Worm (Caenorhabditis elegans) whole organism, early embryonic: ENCODE data around the gene W06D12.6.
A peak's percentile ranks its signal among the peaks of the same experiment; 100 is the strongest.

ENCODE experiments used
- B0310.2 ChIP-seq: sonication (generic microtip); optimal IDR thresholded peaks from 2 replicates; lab custom pipeline; 2016; ENCODE audit warnings: mild to moderate bottlenecking, missing genetic modification characterization, missing compliant biosample characterization
- F13C5.2 ChIP-seq: sonication (generic microtip); optimal IDR thresholded peaks from 2 replicates; lab custom pipeline; 2017; ENCODE audit warnings: mild to moderate bottlenecking, missing genetic modification characterization, inconsistent platforms, missing compliant biosample characterization
- aly-1 ChIP-seq: sonication (generic microtip); optimal IDR thresholded peaks from 2 replicates; lab custom pipeline; 2016; ENCODE audit warnings: missing genetic modification characterization, missing compliant biosample characterization
- ama-1 ChIP-seq: fragments of 150-350 bp; optimal IDR thresholded peaks from 2 replicates; lab custom pipeline; 2014
- ceh-13 ChIP-seq: fragments of 200-800 bp; sonication (Bioruptor generic); optimal IDR thresholded peaks from 2 replicates; lab custom pipeline; 2018; ENCODE audit warnings: mild to moderate bottlenecking, missing genetic modification characterization, missing compliant biosample characterization
- ceh-36 ChIP-seq: sonication (generic microtip); optimal IDR thresholded peaks from 2 replicates; lab custom pipeline; 2016; ENCODE audit warnings: missing genetic modification characterization, inconsistent platforms, missing compliant biosample characterization
- ets-7 ChIP-seq: sonication (generic microtip); optimal IDR thresholded peaks from 2 replicates; lab custom pipeline; 2016; ENCODE audit warnings: missing genotype, missing genetic modification characterization, missing compliant biosample characterization
- flt-1 ChIP-seq: fragments of 200-800 bp; sonication (Bioruptor generic); IDR thresholded peaks from 2 replicates; pipeline ENCODE4 v1.3.6; 2022; ENCODE audit warnings: missing genetic modification characterization, missing compliant biosample characterization
- hmbx-1 ChIP-seq: sonication (generic microtip); optimal IDR thresholded peaks from 2 replicates; lab custom pipeline; 2016; ENCODE audit warnings: mild to moderate bottlenecking, missing genetic modification characterization, missing compliant biosample characterization
- hmg-4 ChIP-seq: fragments of 200-800 bp; sonication (Bioruptor generic); optimal IDR thresholded peaks from 2 replicates; lab custom pipeline; 2018; ENCODE audit warnings: mild to moderate bottlenecking, missing genetic modification characterization, missing compliant biosample characterization
- hnd-1 ChIP-seq: sonication (generic microtip); optimal IDR thresholded peaks from 2 replicates; lab custom pipeline; 2016; ENCODE audit warnings: missing genetic modification characterization, missing compliant biosample characterization
- pes-1 ChIP-seq: fragments of 200-800 bp; sonication (Bioruptor generic); IDR thresholded peaks from 2 replicates; pipeline ENCODE4 v1.3.6; 2022; ENCODE audit warnings: missing genetic modification reagents, missing genetic modification characterization, missing compliant biosample characterization
- scrt-1 ChIP-seq: fragments of 200-800 bp; sonication (Bioruptor generic); IDR thresholded peaks from 2 replicates; pipeline ENCODE4 v1.3.6; 2022; ENCODE audit warnings: missing genetic modification characterization, missing compliant biosample characterization
- sea-1 ChIP-seq: fragments of 200-800 bp; sonication (Bioruptor generic); conservative IDR thresholded peaks from 2 replicates; pipeline ENCODE4 v1.3.6; 2022; ENCODE audit warnings: missing genetic modification characterization, missing compliant biosample characterization
- tbx-11 ChIP-seq: fragments of 200-800 bp; sonication (Bioruptor generic); IDR thresholded peaks from 2 replicates; pipeline ENCODE4 v1.3.6; 2022; ENCODE audit warnings: missing genetic modification characterization, missing compliant biosample characterization
- tbx-37 ChIP-seq: fragments of 200-800 bp; sonication (Bioruptor generic); conservative IDR thresholded peaks from 2 replicates; pipeline ENCODE4 v1.3.6; 2022; ENCODE audit warnings: missing genetic modification reagents, missing genetic modification characterization, missing compliant biosample characterization
- tra-4 ChIP-seq: sonication (generic microtip); optimal IDR thresholded peaks from 2 replicates; lab custom pipeline; 2017; ENCODE audit warnings: missing genetic modification characterization, missing compliant biosample characterization

W06D12.6 gene

DNA sequence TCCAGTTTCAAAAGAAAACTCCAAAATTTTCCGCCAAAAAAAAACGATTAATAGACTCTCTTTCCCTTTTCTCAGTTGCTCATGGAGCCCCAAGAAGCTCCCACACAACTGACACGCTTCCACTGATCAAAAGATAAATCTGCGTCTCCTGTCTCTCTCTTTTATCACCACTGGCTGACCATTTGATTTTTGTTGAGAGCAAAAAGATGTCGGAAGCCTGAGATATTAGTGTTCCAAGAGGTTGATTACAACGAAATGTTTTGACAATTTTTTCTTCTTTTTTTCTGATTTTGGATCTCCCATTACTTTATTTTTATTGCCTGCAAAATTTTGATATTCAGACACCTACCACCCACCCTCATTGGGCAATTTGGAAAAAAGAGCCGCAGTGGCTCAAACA lies 26.6 kb downstream of the W06D12.6 start, which contains the start of gene twk-42:
Gene twk-42 (minus strand): TSS at position 101 of the 400 bp plus-strand sequence.
- TF ChIP-seq hnd-1 (tag; lab: Kevin White, UChicago), result no peak
- no peak for TF ChIP-seq ets-7 (tag; lab: Kevin White, UChicago)

DNA sequence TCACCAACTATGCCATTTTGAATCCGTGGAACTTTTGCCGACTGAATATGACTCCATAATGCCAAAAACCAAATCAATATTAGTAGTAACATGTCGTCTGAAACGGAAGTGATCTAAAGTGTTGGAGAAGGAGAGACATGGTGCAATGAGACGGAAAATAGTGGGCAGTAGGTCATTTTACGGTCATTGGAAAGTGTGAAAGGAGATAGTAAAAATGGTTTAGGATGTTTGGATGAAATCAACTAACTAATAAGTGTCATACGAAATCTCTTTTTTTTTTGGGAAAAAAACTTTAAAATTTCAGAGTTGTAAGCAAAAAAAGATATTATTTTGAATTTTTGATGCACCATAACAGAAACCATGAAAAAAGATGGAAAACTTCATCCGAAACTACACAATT lies 33.9 kb downstream of the W06D12.6 start, which contains the start of gene cutl-4:
Gene cutl-4 (minus strand): TSS at position 101 of the 400 bp plus-strand sequence.
- no peak for TF ChIP-seq ets-7 (tag; lab: Kevin White, UChicago)
- no peak for TF ChIP-seq hnd-1 (tag; lab: Kevin White, UChicago)
- TF ChIP-seq flt-1, result no peak
- TF ChIP-seq scrt-1 (GFP tag; lab: Robert Waterston, UW), result no peak
- no peak for TF ChIP-seq F13C5.2 (tag; lab: Kevin White, UChicago)

DNA sequence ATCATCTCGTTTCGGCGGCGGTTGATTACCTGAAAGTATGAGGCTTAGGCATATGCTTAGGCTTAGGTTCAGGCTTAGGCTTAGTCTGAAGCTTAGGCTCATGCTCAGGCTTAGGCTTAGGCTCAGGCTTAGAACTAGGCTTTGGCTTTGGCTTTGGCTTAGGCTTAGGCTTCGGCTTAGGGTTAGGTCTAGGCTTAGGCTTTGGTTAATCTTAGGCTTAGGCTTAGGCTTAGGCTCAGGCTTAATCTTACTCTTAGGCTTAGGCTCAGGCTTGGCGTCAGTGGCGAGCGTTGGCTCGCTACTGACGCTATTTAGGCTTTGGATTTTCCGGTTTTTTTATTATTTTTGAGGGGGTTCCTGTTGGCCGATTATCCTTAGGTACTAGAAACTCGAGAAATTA lies 37.9 kb downstream of the W06D12.6 start:
- no peak for TF ChIP-seq ama-1 (lab: Kevin White, UChicago)
- peak; percentile 71 for TF ChIP-seq ceh-36 (tag; lab: Kevin White, UChicago)

DNA sequence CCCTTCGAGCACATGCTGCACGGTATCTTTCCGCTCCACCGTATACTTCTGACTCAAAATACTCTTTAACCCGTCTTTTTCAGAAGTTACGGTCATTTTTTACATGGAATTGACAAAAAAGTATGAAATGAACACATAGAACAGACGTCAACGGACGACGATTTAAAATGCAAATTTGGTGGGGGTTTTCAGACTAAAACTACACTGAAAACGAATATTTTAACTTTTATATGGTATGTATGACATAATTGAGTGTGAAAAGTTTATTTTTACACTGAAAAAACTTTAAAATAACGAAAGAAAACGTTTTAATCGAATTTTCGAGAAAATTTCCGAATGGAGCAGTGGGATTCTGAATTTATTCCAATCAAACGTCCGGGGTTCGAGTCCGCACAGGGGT lies 41.0 kb downstream of the W06D12.6 start, which contains the start of gene twk-36:
Gene twk-36 (minus strand): TSS at position 101 of the 400 bp plus-strand sequence.
- TF ChIP-seq ama-1 (lab: Kevin White, UChicago) (no peak), scrt-1 (GFP tag; lab: Robert Waterston, UW) (no peak), tra-4 (tag; lab: Kevin White, UChicago) (no peak), ceh-36 (tag; lab: Kevin White, UChicago) (no peak), hmg-4 (GFP tag; lab: Kevin White, UChicago) (no peak), F13C5.2 (tag; lab: Kevin White, UChicago) (no peak), flt-1 (no peak), aly-1 (tag; lab: Kevin White, UChicago) (no peak), hmbx-1 (no peak), hnd-1 (tag; lab: Kevin White, UChicago) (no peak), pes-1 (no peak), ceh-13 (GFP tag; lab: Kevin White, UChicago) (no peak), tbx-11 (no peak), B0310.2 (tag; lab: Kevin White, UChicago) (no peak), sea-1 (GFP tag; lab: Robert Waterston, UW) (no peak), tbx-37 (GFP tag; lab: Robert Waterston, UW) (no peak), ets-7 (tag; lab: Kevin White, UChicago) (no peak)

DNA sequence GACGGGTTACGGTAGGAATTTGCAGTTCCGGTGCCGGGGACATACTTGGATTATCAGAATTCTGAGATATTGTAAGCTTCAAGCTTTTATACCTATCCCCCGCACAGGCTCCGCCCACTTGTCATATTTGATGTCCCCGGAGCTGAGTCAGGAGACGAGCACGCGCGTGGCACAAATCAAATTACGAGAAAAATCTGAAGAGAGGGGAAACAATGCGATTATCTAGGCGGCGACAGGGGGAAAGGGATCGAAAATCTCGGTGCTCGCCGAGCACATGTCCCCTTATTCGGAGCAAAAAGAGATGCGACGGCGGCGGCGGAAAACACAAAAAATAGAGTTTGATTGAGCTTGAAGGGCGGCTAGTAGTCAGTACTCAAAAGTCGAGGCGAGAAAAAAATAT lies 43.3 kb downstream of the W06D12.6 start, which contains the start of gene R12G8.1:
Gene R12G8.1 (minus strand): TSS at position 63 of the 400 bp plus-strand sequence.
- TF ChIP-seq hmg-4 (GFP tag; lab: Kevin White, UChicago) (no peak), ama-1 (lab: Kevin White, UChicago) (no peak), hmbx-1 (no peak)

DNA sequence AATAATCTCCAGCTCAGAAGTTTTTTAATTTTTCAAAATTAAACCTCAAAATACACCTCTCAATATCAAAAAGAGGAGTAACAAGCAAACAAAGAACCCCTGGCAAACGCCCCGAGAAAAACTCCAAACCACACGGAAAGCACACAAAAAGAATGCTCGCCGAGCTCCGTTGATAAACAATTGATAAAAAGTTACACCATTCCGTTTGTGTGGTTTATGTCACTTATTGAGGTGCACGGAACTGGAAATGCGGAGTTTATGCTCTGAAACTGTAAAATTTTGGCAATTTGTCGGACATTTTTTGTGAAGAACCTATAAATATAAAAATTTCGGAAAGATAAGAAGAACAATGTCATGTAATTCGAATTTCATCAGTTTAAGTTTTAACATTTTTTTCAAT lies 46.4 kb downstream of the W06D12.6 start:
- no peak for TF ChIP-seq scrt-1 (GFP tag; lab: Robert Waterston, UW)
- TF ChIP-seq pes-1, result no peak
- no peak for TF ChIP-seq ets-7 (tag; lab: Kevin White, UChicago)
- no peak for TF ChIP-seq hnd-1 (tag; lab: Kevin White, UChicago)
- TF ChIP-seq sea-1 (GFP tag; lab: Robert Waterston, UW), result no peak
- TF ChIP-seq hmbx-1, result no peak

DNA sequence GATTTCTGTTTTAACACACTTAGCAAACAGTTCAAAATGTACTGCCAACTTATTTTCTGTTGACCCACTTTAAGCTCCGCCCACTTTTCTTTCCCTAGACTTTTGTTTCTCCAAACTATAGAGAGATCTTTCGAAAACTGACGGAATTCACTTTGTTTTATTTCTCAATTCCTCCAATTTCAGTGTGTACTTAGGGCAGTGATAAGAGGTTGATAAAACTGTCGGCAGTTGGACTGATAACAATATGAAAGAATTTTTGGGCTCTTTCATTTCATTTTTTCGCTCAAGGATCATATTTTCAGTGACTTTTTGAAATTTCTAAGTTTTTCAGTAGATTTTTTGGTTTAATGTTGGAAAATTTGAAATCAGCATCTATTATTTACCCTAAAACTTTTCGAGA lies 49.1 kb downstream of the W06D12.6 start:
- TF ChIP-seq tra-4 (tag; lab: Kevin White, UChicago) (no peak), B0310.2 (tag; lab: Kevin White, UChicago) (no peak), hmg-4 (GFP tag; lab: Kevin White, UChicago) (no peak), ama-1 (lab: Kevin White, UChicago) (no peak), pes-1 (no peak), F13C5.2 (tag; lab: Kevin White, UChicago) (no peak), sea-1 (GFP tag; lab: Robert Waterston, UW) (no peak), ceh-36 (tag; lab: Kevin White, UChicago) (no peak), ceh-13 (GFP tag; lab: Kevin White, UChicago) (no peak), hmbx-1 (no peak), ets-7 (tag; lab: Kevin White, UChicago) (no peak), aly-1 (tag; lab: Kevin White, UChicago) (no peak), hnd-1 (tag; lab: Kevin White, UChicago) (no peak), scrt-1 (GFP tag; lab: Robert Waterston, UW) (no peak), tbx-37 (GFP tag; lab: Robert Waterston, UW) (no peak)

DNA sequence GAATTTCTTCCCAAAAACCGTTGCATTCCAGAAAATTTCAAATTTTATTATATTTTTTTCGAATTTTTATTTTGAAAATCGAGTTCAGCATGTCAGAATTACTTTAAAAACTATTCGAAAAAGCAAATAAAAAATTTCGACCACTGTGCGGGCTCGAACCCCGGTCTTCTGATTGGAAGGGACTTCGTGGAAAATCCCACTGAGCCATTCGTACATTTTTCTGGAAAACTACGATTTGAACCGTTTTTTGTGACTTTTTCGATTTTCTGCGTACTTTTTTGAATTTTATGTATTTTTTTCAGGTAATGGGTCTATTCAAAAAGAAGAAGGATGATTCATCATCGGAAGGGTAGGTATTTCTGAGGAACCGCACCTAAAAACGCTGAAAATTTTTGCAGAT lies 49.7 kb downstream of the W06D12.6 start, which contains the start of gene pgp-9:
Gene pgp-9 (plus strand): TSS at position 301 of the 400 bp plus-strand sequence.
- TF ChIP-seq sea-1 (GFP tag; lab: Robert Waterston, UW) (no peak), tbx-37 (GFP tag; lab: Robert Waterston, UW) (no peak), pes-1 (no peak), B0310.2 (tag; lab: Kevin White, UChicago) (no peak), F13C5.2 (tag; lab: Kevin White, UChicago) (no peak), ets-7 (tag; lab: Kevin White, UChicago) (no peak), scrt-1 (GFP tag; lab: Robert Waterston, UW) (no peak), tra-4 (tag; lab: Kevin White, UChicago) (no peak), flt-1 (no peak), ceh-36 (tag; lab: Kevin White, UChicago) (no peak), aly-1 (tag; lab: Kevin White, UChicago) (no peak), ceh-13 (GFP tag; lab: Kevin White, UChicago) (no peak), hnd-1 (tag; lab: Kevin White, UChicago) (no peak), ama-1 (lab: Kevin White, UChicago) (no peak), hmbx-1 (no peak), hmg-4 (GFP tag; lab: Kevin White, UChicago) (no peak), tbx-11 (no peak)
